Fruit fly (Drosophila melanogaster) whole organism, embryonic: ENCODE data around the gene Lcp65Aa.
A peak's percentile ranks its signal among the peaks of the same experiment; 100 is the strongest.

ENCODE experiments used
- ATbp ChIP-seq: fragments of 200-800 bp; sonication (Bioruptor generic); optimal IDR thresholded peaks from 2 replicates; lab custom pipeline; 2017; ENCODE audit warnings: missing biosample characterization, mild to moderate bottlenecking, missing genetic modification characterization, missing genetic modification reagents
- Antp ChIP-seq: fragments of 200-800 bp; sonication (Bioruptor generic); optimal IDR thresholded peaks from 3 replicates; lab custom pipeline; 2016; ENCODE audit warnings: missing biosample characterization, missing genetic modification characterization
- Atf6 ChIP-seq: fragments of 200-800 bp; sonication (Bioruptor generic); IDR thresholded peaks from 2 replicates; pipeline ENCODE4 v1.3.6; 2022; ENCODE audit warnings: missing biosample characterization, missing genetic modification characterization
- Bgb ChIP-seq: fragments of 200-800 bp; sonication (Bioruptor generic); IDR thresholded peaks from 2 replicates; pipeline ENCODE4 v1.3.6; 2022; ENCODE audit warnings: missing biosample characterization, missing genetic modification characterization; ENCODE audit not compliant: partially characterized antibody
- CG11247 ChIP-seq: fragments of 200-800 bp; sonication (Bioruptor generic); IDR thresholded peaks from 2 replicates; pipeline ENCODE4 v1.3.6; 2022; ENCODE audit warnings: missing biosample characterization, missing genetic modification characterization
- CG12299 ChIP-seq: fragments of 200-800 bp; sonication (Bioruptor generic); optimal IDR thresholded peaks from 2 replicates; lab custom pipeline; 2018; ENCODE audit warnings: missing biosample characterization, mild to moderate bottlenecking, missing genetic modification characterization
- CG14710 ChIP-seq: fragments of 200-800 bp; sonication (Bioruptor generic); optimal IDR thresholded peaks from 3 replicates; lab custom pipeline; 2019; ENCODE audit warnings: missing biosample characterization, mild to moderate bottlenecking, missing genetic modification characterization, moderate library complexity
- CG15601 ChIP-seq: fragments of 200-800 bp; sonication (Bioruptor generic); optimal IDR thresholded peaks from 3 replicates; lab custom pipeline; 2019; ENCODE audit warnings: missing biosample characterization, mild to moderate bottlenecking, missing genetic modification characterization, moderate library complexity
- CG30020 ChIP-seq: fragments of 200-800 bp; optimal IDR thresholded peaks from 2 replicates; lab custom pipeline; 2019; ENCODE audit warnings: missing biosample characterization, mild to moderate bottlenecking, missing genetic modification characterization, moderate library complexity
- CG30431 ChIP-seq: fragments of 200-800 bp; sonication (Bioruptor generic); optimal IDR thresholded peaks from 2 replicates; lab custom pipeline; 2017; ENCODE audit warnings: missing biosample characterization, missing genetic modification characterization
- CG3726 ChIP-seq: fragments of 200-800 bp; sonication (Bioruptor generic); IDR thresholded peaks from 3 replicates; pipeline ENCODE4, ENCODE4 v1.3.6; 2022; ENCODE audit warnings: missing biosample characterization, missing genetic modification characterization
- CG5953 ChIP-seq: fragments of 200-800 bp; sonication (Bioruptor generic); IDR thresholded peaks from 2 replicates; pipeline ENCODE4 v1.3.6; 2022; ENCODE audit warnings: missing biosample characterization, missing genetic modification characterization
- CG6765 ChIP-seq: fragments of 200-800 bp; sonication (Bioruptor generic); optimal IDR thresholded peaks from 3 replicates; lab custom pipeline; 2017; ENCODE audit warnings: missing biosample characterization, mild to moderate bottlenecking, missing genetic modification characterization
- CG7556 ChIP-seq: fragments of 200-800 bp; sonication (Bioruptor generic); optimal IDR thresholded peaks from 2 replicates; lab custom pipeline; 2017; ENCODE audit warnings: missing biosample characterization, mild to moderate bottlenecking, missing genetic modification characterization
- CG7963 ChIP-seq: fragments of 200-800 bp; sonication (Bioruptor generic); IDR thresholded peaks from 3 replicates; pipeline ENCODE4 v1.3.6; 2022; ENCODE audit warnings: missing biosample characterization, missing genetic modification characterization; ENCODE audit not compliant: partially characterized antibody
- CG8290 ChIP-seq, 3 experiments: fragments of 200-800 bp; sonication (Bioruptor generic); optimal IDR thresholded peaks; 2 replicates each; lab custom pipeline; 2016 to 2019; ENCODE audit warnings: missing biosample characterization in 3 of 3, missing genetic modification characterization in 3 of 3, mild to moderate bottlenecking in 2 of 3, moderate library complexity in 1 of 3
- Dbx ChIP-seq: fragments of 200-800 bp; sonication (Bioruptor generic); IDR thresholded peaks from 3 replicates; pipeline ENCODE4 v1.3.6; 2022; ENCODE audit warnings: missing biosample characterization, missing genetic modification characterization
- Dll ChIP-seq: fragments of 200-800 bp; sonication (Bioruptor generic); IDR thresholded peaks from 4 replicates; pipeline ENCODE4 v1.3.6; 2022; ENCODE audit warnings: missing biosample characterization, missing genetic modification characterization; ENCODE audit not compliant: partially characterized antibody
- Gug ChIP-seq: fragments of 200-800 bp; sonication (Bioruptor generic); IDR thresholded peaks from 4 replicates; pipeline ENCODE4 v1.3.6; 2022; ENCODE audit warnings: missing biosample characterization, missing genetic modification characterization
- HLHmδ ChIP-seq: fragments of 200-800 bp; sonication (Bioruptor generic); optimal IDR thresholded peaks from 2 replicates; lab custom pipeline; 2018; ENCODE audit warnings: missing biosample characterization, mild to moderate bottlenecking, missing genetic modification characterization, moderate library complexity
- Hmr ChIP-seq: fragments of 200-800 bp; sonication (Bioruptor generic); optimal IDR thresholded peaks from 3 replicates; lab custom pipeline; 2017; ENCODE audit warnings: mild to moderate bottlenecking, missing biosample characterization, missing genetic modification reagents, missing genetic modification characterization
- Lpt ChIP-seq: fragments of >200 bp; optimal IDR thresholded peaks from 2 replicates; lab custom pipeline; 2018; ENCODE audit warnings: missing biosample characterization, missing genetic modification characterization
- MTF-1 ChIP-seq: fragments of 200-800 bp; sonication (Bioruptor generic); optimal IDR thresholded peaks from 2 replicates; lab custom pipeline; 2018; ENCODE audit warnings: missing biosample characterization, mild to moderate bottlenecking, missing genetic modification characterization, borderline replicate concordance
- Taf1 ChIP-seq: fragments of 200-800 bp; sonication (Bioruptor generic); IDR thresholded peaks from 2 replicates; pipeline ENCODE4 v1.3.6; 2022; ENCODE audit warnings: missing biosample characterization, missing genetic modification characterization
- abd-A ChIP-seq: fragments of 200-800 bp; sonication (Bioruptor generic); optimal IDR thresholded peaks from 3 replicates; lab custom pipeline; 2019; ENCODE audit warnings: missing biosample characterization, mild to moderate bottlenecking, missing genetic modification characterization, moderate library complexity
- amos ChIP-seq: fragments of 200-800 bp; sonication (Bioruptor generic); IDR thresholded peaks from 2 replicates; pipeline ENCODE4 v1.3.6; 2022; ENCODE audit warnings: missing biosample characterization, missing genetic modification characterization; ENCODE audit not compliant: partially characterized antibody
- bbx ChIP-seq: fragments of 200-800 bp; sonication (Bioruptor generic); IDR thresholded peaks from 2 replicates; pipeline ENCODE4 v1.3.6; 2022; ENCODE audit warnings: missing biosample characterization, missing genetic modification characterization; ENCODE audit not compliant: partially characterized antibody
- cad ChIP-seq: fragments of >200 bp; optimal IDR thresholded peaks from 2 replicates; lab custom pipeline; 2017; ENCODE audit warnings: missing biosample characterization, missing genetic modification characterization
- chinmo ChIP-seq: fragments of 200-800 bp; sonication (Bioruptor generic); IDR thresholded peaks from 4 replicates; pipeline ENCODE4 v1.3.6; 2022; ENCODE audit warnings: missing biosample characterization, missing genetic modification characterization; ENCODE audit not compliant: partially characterized antibody
- croc ChIP-seq: fragments of 200-800 bp; sonication (Bioruptor generic); conservative IDR thresholded peaks from 3 replicates; pipeline ENCODE4 v1.3.6; 2022; ENCODE audit warnings: missing biosample characterization, missing genetic modification characterization
- dan ChIP-seq: fragments of 200-800 bp; sonication (Bioruptor generic); IDR thresholded peaks from 2 replicates; pipeline ENCODE4 v1.3.6; 2022; ENCODE audit warnings: missing biosample characterization, missing genetic modification characterization
- dmrt11E ChIP-seq: fragments of 200-800 bp; sonication (Bioruptor generic); optimal IDR thresholded peaks from 3 replicates; lab custom pipeline; 2018; ENCODE audit warnings: missing biosample characterization, mild to moderate bottlenecking, missing genetic modification characterization, moderate library complexity
- ewg ChIP-seq: fragments of 200-800 bp; sonication (Bioruptor generic); optimal IDR thresholded peaks from 3 replicates; lab custom pipeline; 2017; ENCODE audit warnings: mild to moderate bottlenecking, missing biosample characterization, missing genetic modification reagents, missing genetic modification characterization
- fd64A ChIP-seq: fragments of 200-800 bp; sonication (Bioruptor generic); optimal IDR thresholded peaks from 3 replicates; lab custom pipeline; 2018; ENCODE audit warnings: missing biosample characterization, mild to moderate bottlenecking, missing genetic modification characterization
- gce ChIP-seq: fragments of 200-800 bp; sonication (Bioruptor generic); IDR thresholded peaks from 3 replicates; pipeline ENCODE4 v1.3.6; 2022; ENCODE audit warnings: missing biosample characterization, missing genetic modification characterization
- gcm ChIP-seq: fragments of 200-800 bp; sonication (Bioruptor generic); optimal IDR thresholded peaks from 2 replicates; lab custom pipeline; 2019; ENCODE audit warnings: missing biosample characterization, mild to moderate bottlenecking, missing genetic modification characterization, moderate library complexity
- gcm2 ChIP-seq: fragments of 200-800 bp; sonication (Bioruptor generic); optimal IDR thresholded peaks from 2 replicates; lab custom pipeline; 2016; ENCODE audit warnings: missing biosample characterization, missing genetic modification characterization
- gsb ChIP-seq: fragments of 200-800 bp; sonication (Bioruptor generic); IDR thresholded peaks from 2 replicates; pipeline ENCODE4 v1.3.6; 2022; ENCODE audit warnings: missing biosample characterization, missing genetic modification characterization
- jigr1 ChIP-seq: fragments of 200-800 bp; sonication (Bioruptor generic); IDR thresholded peaks from 3 replicates; pipeline ENCODE4 v1.3.6; 2022; ENCODE audit warnings: missing biosample characterization, missing genetic modification characterization
- luna ChIP-seq: fragments of 200-800 bp; sonication (Bioruptor generic); optimal IDR thresholded peaks from 2 replicates; lab custom pipeline; 2016; ENCODE audit warnings: missing biosample characterization, missing genetic modification characterization
- org-1 ChIP-seq: fragments of 200-800 bp; sonication (Bioruptor generic); optimal IDR thresholded peaks from 2 replicates; lab custom pipeline; 2017; ENCODE audit warnings: missing biosample characterization, missing genetic modification characterization
- ranshi ChIP-seq: fragments of 200-800 bp; sonication (Bioruptor generic); IDR thresholded peaks from 2 replicates; pipeline ENCODE4 v1.3.6; 2022; ENCODE audit warnings: missing biosample characterization, missing genetic modification characterization
- repo ChIP-seq: fragments of 200-800 bp; sonication (Bioruptor generic); optimal IDR thresholded peaks from 2 replicates; lab custom pipeline; 2016; ENCODE audit warnings: missing biosample characterization, missing genetic modification characterization
- schlank ChIP-seq: fragments of 200-800 bp; sonication (Bioruptor generic); optimal IDR thresholded peaks from 2 replicates; lab custom pipeline; 2018; ENCODE audit warnings: missing biosample characterization, mild to moderate bottlenecking, missing genetic modification characterization
- tll ChIP-seq, 2 experiments: fragments of 200-800 bp in 1 of 2; fragments of >200 bp in 1 of 2; sonication (Bioruptor generic) in 1 of 2; optimal IDR thresholded peaks; 2 replicates each; lab custom pipeline; 2017 to 2019; ENCODE audit warnings: missing biosample characterization in 2 of 2, missing genetic modification characterization in 2 of 2, mild to moderate bottlenecking in 1 of 2, moderate library complexity in 1 of 2
- toy ChIP-seq: fragments of 200-800 bp; sonication (Bioruptor generic); IDR thresholded peaks from 2 replicates; pipeline ENCODE4 v1.3.6; 2022; ENCODE audit warnings: missing biosample characterization, missing genetic modification characterization
- tx ChIP-seq: fragments of 200-800 bp; sonication (Bioruptor generic); optimal IDR thresholded peaks from 2 replicates; lab custom pipeline; 2016; ENCODE audit warnings: missing biosample characterization, missing genetic modification characterization
- unpg ChIP-seq: fragments of 200-800 bp; sonication (Bioruptor generic); optimal IDR thresholded peaks from 3 replicates; lab custom pipeline; 2018; ENCODE audit warnings: missing biosample characterization, mild to moderate bottlenecking, missing genetic modification characterization, moderate library complexity

Gene Lcp65Aa

DNA sequence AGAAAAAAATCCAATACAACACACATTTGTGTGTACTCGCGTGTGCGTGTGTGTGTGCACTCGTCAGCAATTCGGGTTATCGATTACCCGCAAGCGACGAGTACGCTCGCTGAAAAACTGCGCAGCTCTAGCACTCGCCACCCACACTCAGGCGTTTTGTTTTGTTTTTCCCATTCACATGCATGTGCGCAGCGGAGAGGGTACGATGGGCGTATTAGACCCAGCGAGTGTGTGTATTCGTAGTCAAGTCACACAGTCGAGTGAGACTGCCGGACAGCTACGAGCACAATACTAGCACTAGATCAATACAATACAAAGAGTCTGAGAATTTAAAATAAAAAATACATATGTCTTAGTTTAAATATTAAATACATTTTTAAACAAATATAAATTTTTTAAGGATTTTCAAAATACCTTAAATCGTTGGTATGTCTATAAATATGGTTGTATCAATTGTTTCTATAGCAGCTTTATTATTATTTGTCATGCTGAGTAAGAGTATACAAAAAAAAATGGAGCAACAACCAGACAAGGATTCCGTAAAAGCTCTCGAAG, 33.9 kb downstream of the Lcp65Aa start, which contains the start of the genes D19B and CG43293 (continued):
- TF ChIP-seq Gug (GFP tag; lab: Robert Waterston, UW) (peak; percentile 97), CG11247 (peak; percentile 95), CG5953 (GFP tag; lab: Robert Waterston, UW) (peak; percentile 87), org-1 (GFP tag; lab: Kevin White, UChicago) (peak; percentile 63), dan (no peak), gsb (GFP tag; lab: Robert Waterston, UW) (peak; percentile 75), Bgb (peak; percentile 59; the same call in 1 of the 2 replicates), gce (GFP tag; lab: Robert Waterston, UW) (peak; percentile 92), CG7963 (GFP tag; lab: Robert Waterston, UW) (peak; percentile 45; the same call in 1 of the 3 replicates), Antp (GFP tag; lab: Kevin White, UChicago) (peak; percentile 93), gcm (GFP tag; lab: Kevin White, UChicago) (peak; percentile 83), ranshi (GFP tag; lab: Robert Waterston, UW) (peak; percentile 90), toy (GFP tag; lab: Robert Waterston, UW) (0 out of 2 replicates have a peak, but pooled peaks have one; percentile 54), fd64A (GFP tag; lab: Kevin White, UChicago) (peak; percentile 64), CG30020 (tag; lab: Kevin White, UChicago) (peak; percentile 53), luna (GFP tag; lab: Kevin White, UChicago) (peak; percentile 11), unpg (peak; percentile 88), CG15601 (tag; lab: Kevin White, UChicago) (peak; percentile 73), jigr1 (GFP tag; lab: Robert Waterston, UW) (0 out of 3 replicates have a peak, but pooled peaks have one; percentile 24), Hmr (GFP tag; lab: Kevin White, UChicago) (peak; percentile 90), CG3726 (peak; percentile 87), abd-A (tag; lab: Kevin White, UChicago) (no peak), bbx (GFP tag; lab: Robert Waterston, UW) (peak; percentile 77), Atf6 (GFP tag; lab: Robert Waterston, UW) (peak; percentile 91), cad (GFP tag; lab: Kevin White, UChicago) (no peak), ATbp (GFP tag; lab: Kevin White, UChicago) (peak; percentile 76), MTF-1 (GFP tag; lab: Kevin White, UChicago) (peak; percentile 82), Dll (GFP tag; lab: Robert Waterston, UW) (peak; percentile 65; the same call in 2 of the 4 replicates), CG12299 (tag; lab: Kevin White, UChicago) (peak; percentile 69), CG7556 (GFP tag; lab: Kevin White, UChicago) (peak; percentile 81), Taf1 (GFP tag; lab: Robert Waterston, UW) (peak; percentile 82), dmrt11E (peak; percentile 78), CG8290 (GFP tag; optimal IDR thresholded peaks at IDR 0.05; lab: Kevin White, UChicago) (peak; percentile 74), CG8290 (tag; optimal IDR thresholded peaks at IDR 0.05; lab: Kevin White, UChicago) (peak in 1 of 2 experiments; percentile 98), CG30431 (GFP tag; lab: Kevin White, UChicago) (peak; percentile 79), HLHmδ (GFP tag; lab: Kevin White, UChicago) (peak; percentile 81), Lpt (GFP tag; lab: Kevin White, UChicago) (no peak), schlank (tag; lab: Kevin White, UChicago) (peak; percentile 80), croc (GFP tag; lab: Robert Waterston, UW) (peak; percentile 61; the same call in 2 of the 3 replicates), chinmo (GFP tag; lab: Robert Waterston, UW) (peak; percentile 98), Dbx (GFP tag; lab: Robert Waterston, UW) (peak; percentile 90), amos (GFP tag; lab: Robert Waterston, UW) (peak; percentile 55; the same call in 1 of the 2 replicates), repo (GFP tag; lab: Kevin White, UChicago) (peak; percentile 79), CG14710 (tag; lab: Kevin White, UChicago) (peak; percentile 74), ewg (GFP tag; lab: Kevin White, UChicago) (peak; percentile 90), gcm2 (GFP tag; lab: Kevin White, UChicago) (peak; percentile 66), CG6765 (GFP tag; lab: Kevin White, UChicago) (peak; percentile 81), tll (GFP tag; optimal IDR thresholded peaks at IDR 0.05; lab: Kevin White, UChicago) (peak in 1 of 2 experiments; percentile 76), tx (GFP tag; lab: Kevin White, UChicago) (peak; percentile 77)
